Worm (Caenorhabditis elegans): ENCODE measurements around the gene F44E5.4.

- TF ChIP-seq F57C9.4 (tag; optimal IDR thresholded peaks at IDR 0.05) = no peak
- TF ChIP-seq sptf-2 (GFP tag; optimal IDR thresholded peaks at IDR 0.05) = no peak
- TF ChIP-seq mel-28 (tag; optimal IDR thresholded peaks at IDR 0.05; ENCODE audit: borderline replicate concordance) = no peak
- no peak for TF ChIP-seq rpc-1 (optimal IDR thresholded peaks at IDR 0.05)
- no peak for TF ChIP-seq rpc-1 (tag; optimal IDR thresholded peaks at IDR 0.05)
- TF ChIP-seq F37B4.10 (GFP tag; IDR thresholded peaks at IDR 0.05) = no peak
- TF ChIP-seq C06A6.2 (GFP tag; conservative IDR thresholded peaks at IDR 0.05) = no peak
- no peak for TF ChIP-seq pha-4 (tag; optimal IDR thresholded peaks at IDR 0.05)
- no peak for TF ChIP-seq let-607 (tag; optimal IDR thresholded peaks at IDR 0.05)
- TF ChIP-seq snpc-4 (GFP tag; optimal IDR thresholded peaks at IDR 0.05) = no peak
- TF ChIP-seq snpc-4 (tag; optimal IDR thresholded peaks at IDR 0.05) = no peak
- no peak for TF ChIP-seq let-526 (GFP tag; IDR thresholded peaks at IDR 0.05)
- TF ChIP-seq ceh-40 (GFP tag; IDR thresholded peaks at IDR 0.05) = no peak
These were observed 16.8 kb downstream of the F44E5.4 start for ce11 chrII:11742320-11742719.

Data from whole organism, young adult.